Worm (Caenorhabditis elegans) whole organism, late embryonic: ENCODE data around the gene R11D1.12.

ENCODE experiments used
- C08G9.2 ChIP-seq: sonication (generic microtip); optimal IDR thresholded peaks from 2 replicates; lab custom pipeline; 2016; ENCODE audit warnings: mild to moderate bottlenecking, missing genetic modification characterization, moderate library complexity, missing compliant biosample characterization
- K02D7.2 ChIP-seq: sonication (generic microtip); optimal IDR thresholded peaks from 2 replicates; lab custom pipeline; 2017; ENCODE audit warnings: mild to moderate bottlenecking, missing genetic modification characterization, missing compliant biosample characterization
- K09A11.1 ChIP-seq: sonication (generic microtip); optimal IDR thresholded peaks from 2 replicates; lab custom pipeline; 2017; ENCODE audit warnings: antibody characterized with exemption, mild to moderate bottlenecking, missing genetic modification characterization, missing compliant biosample characterization; ENCODE audit not compliant: insufficient read depth
- T23F11.4 ChIP-seq: fragments of 200-800 bp; sonication (Bioruptor generic); optimal IDR thresholded peaks from 2 replicates; lab custom pipeline; 2018; ENCODE audit warnings: mild to moderate bottlenecking, missing genetic modification characterization, missing compliant biosample characterization
- Y22D7AL.16 ChIP-seq: sonication (generic microtip); optimal IDR thresholded peaks from 2 replicates; lab custom pipeline; 2016; ENCODE audit warnings: missing genetic modification characterization, missing compliant biosample characterization
- ceh-18 ChIP-seq: sonication (generic microtip); optimal IDR thresholded peaks from 2 replicates; lab custom pipeline; 2016; ENCODE audit warnings: missing genetic modification characterization, missing compliant biosample characterization
- ceh-19 ChIP-seq: fragments of 200-800 bp; sonication (Bioruptor generic); optimal IDR thresholded peaks from 2 replicates; lab custom pipeline; 2018; ENCODE audit warnings: mild to moderate bottlenecking, missing genetic modification characterization, missing compliant biosample characterization
- ceh-22 ChIP-seq: sonication (generic microtip); optimal IDR thresholded peaks from 2 replicates; lab custom pipeline; 2017; ENCODE audit warnings: missing biosample characterization, missing genetic modification characterization
- ceh-24 ChIP-seq: sonication (generic microtip); optimal IDR thresholded peaks from 2 replicates; lab custom pipeline; 2016; ENCODE audit warnings: mild to moderate bottlenecking, missing genetic modification characterization, missing compliant biosample characterization
- ceh-30 ChIP-seq: fragments of 150-350 bp; optimal IDR thresholded peaks from 2 replicates; lab custom pipeline; 2014; ENCODE audit warnings: missing biosample characterization, missing genetic modification characterization
- ceh-31 ChIP-seq: sonication (generic microtip); optimal IDR thresholded peaks from 2 replicates; lab custom pipeline; 2016; ENCODE audit warnings: missing genetic modification characterization, missing compliant biosample characterization
- ceh-34 ChIP-seq: sonication (generic microtip); optimal IDR thresholded peaks from 2 replicates; lab custom pipeline; 2016; ENCODE audit warnings: mild to moderate bottlenecking, missing genetic modification characterization, missing compliant biosample characterization
- ceh-45 ChIP-seq: fragments of 200-800 bp; sonication (Bioruptor generic); IDR thresholded peaks from 2 replicates; pipeline ENCODE4 v1.3.6; 2022; ENCODE audit warnings: missing genetic modification reagents, missing genetic modification characterization, missing compliant biosample characterization
- dmd-4 ChIP-seq: sonication (generic microtip); optimal IDR thresholded peaks from 2 replicates; lab custom pipeline; 2016; ENCODE audit warnings: borderline replicate concordance, missing genetic modification characterization, missing compliant biosample characterization
- elt-2 ChIP-seq: sonication (generic microtip); optimal IDR thresholded peaks from 2 replicates; lab custom pipeline; 2016; ENCODE audit warnings: missing genetic modification reagents, missing genetic modification characterization, missing compliant biosample characterization
- fax-1 ChIP-seq: sonication (generic microtip); optimal IDR thresholded peaks from 2 replicates; lab custom pipeline; 2016; ENCODE audit warnings: missing genotype, missing genetic modification characterization, missing compliant biosample characterization
- fkh-10 ChIP-seq: fragments of 150-350 bp; optimal IDR thresholded peaks from 2 replicates; lab custom pipeline; 2014; ENCODE audit warnings: missing biosample characterization, missing genetic modification reagents, missing genetic modification characterization
- fkh-6 ChIP-seq: sonication (generic microtip); optimal IDR thresholded peaks from 2 replicates; lab custom pipeline; 2016; ENCODE audit warnings: missing genetic modification characterization, missing compliant biosample characterization
- hlh-13 ChIP-seq: fragments of 200-800 bp; sonication (Bioruptor generic); optimal IDR thresholded peaks from 2 replicates; lab custom pipeline; 2018; ENCODE audit warnings: mild to moderate bottlenecking, missing genetic modification characterization, missing compliant biosample characterization
- hlh-30 ChIP-seq: sonication (generic microtip); optimal IDR thresholded peaks from 2 replicates; lab custom pipeline; 2017; ENCODE audit warnings: antibody characterized with exemption, missing genetic modification characterization, missing compliant biosample characterization; ENCODE audit not compliant: insufficient read depth
- hlh-8 ChIP-seq: sonication (generic microtip); optimal IDR thresholded peaks from 2 replicates; lab custom pipeline; 2016; ENCODE audit warnings: missing genotype, missing genetic modification characterization, missing compliant biosample characterization
- lim-6 ChIP-seq: sonication (generic microtip); optimal IDR thresholded peaks from 2 replicates; lab custom pipeline; 2016; ENCODE audit warnings: missing genetic modification characterization, missing compliant biosample characterization
- madf-2 ChIP-seq: sonication (generic microtip); optimal IDR thresholded peaks from 2 replicates; lab custom pipeline; 2017; ENCODE audit warnings: missing genetic modification characterization, missing compliant biosample characterization
- mec-3 ChIP-seq: sonication (generic microtip); optimal IDR thresholded peaks from 2 replicates; lab custom pipeline; 2016; ENCODE audit warnings: borderline replicate concordance, missing genetic modification characterization, missing compliant biosample characterization
- nhr-11 ChIP-seq: fragments of 150-350 bp; optimal IDR thresholded peaks from 2 replicates; lab custom pipeline; 2014; ENCODE audit warnings: missing biosample characterization, missing genetic modification characterization
- npax-4 ChIP-seq: sonication (generic microtip); optimal IDR thresholded peaks from 2 replicates; lab custom pipeline; 2016; ENCODE audit warnings: missing genetic modification characterization, missing compliant biosample characterization
- pha-2 ChIP-seq: sonication (generic microtip); optimal IDR thresholded peaks from 2 replicates; lab custom pipeline; 2017; ENCODE audit warnings: mild to moderate bottlenecking, missing genetic modification characterization, missing compliant biosample characterization
- pha-4 ChIP-seq: fragments of 150-350 bp; optimal IDR thresholded peaks from 2 replicates; lab custom pipeline; 2018; ENCODE audit warnings: missing biosample characterization, missing genetic modification reagents, missing genetic modification characterization
- ref-2 ChIP-seq: sonication (generic microtip); optimal IDR thresholded peaks from 2 replicates; lab custom pipeline; 2016; ENCODE audit warnings: missing genetic modification characterization, missing compliant biosample characterization
- rnt-1 ChIP-seq: sonication (generic microtip); optimal IDR thresholded peaks from 2 replicates; lab custom pipeline; 2016; ENCODE audit warnings: missing genetic modification characterization, missing compliant biosample characterization
- syd-9 ChIP-seq: sonication (generic microtip); optimal IDR thresholded peaks from 2 replicates; lab custom pipeline; 2016; ENCODE audit warnings: mild to moderate bottlenecking, missing genetic modification characterization, moderate library complexity, missing compliant biosample characterization
- tbx-2 ChIP-seq: sonication (generic microtip); optimal IDR thresholded peaks from 2 replicates; lab custom pipeline; 2016; ENCODE audit warnings: missing genetic modification characterization, missing compliant biosample characterization
- tbx-7 ChIP-seq: sonication (generic microtip); optimal IDR thresholded peaks from 2 replicates; lab custom pipeline; 2016; ENCODE audit warnings: missing genotype, missing genetic modification characterization, missing compliant biosample characterization
- ttx-3 ChIP-seq: sonication (generic microtip); optimal IDR thresholded peaks from 2 replicates; lab custom pipeline; 2016; ENCODE audit warnings: missing genetic modification reagents, missing genetic modification characterization, missing compliant biosample characterization
- unc-3 ChIP-seq, 2 experiments: fragments of 200-800 bp in 1 of 2; sonication (Bioruptor generic) in 1 of 2; sonication (generic microtip) in 1 of 2; conservative IDR thresholded peaks in 1 of 2; optimal IDR thresholded peaks in 1 of 2; 2 replicates each; pipeline versions ENCODE4 v1.3.6 to Lab custom; 2016 to 2022; ENCODE audit warnings: missing compliant biosample characterization in 2 of 2, missing genetic modification characterization in 2 of 2, missing genetic modification reagents in 1 of 2
- unc-42 ChIP-seq: sonication (generic microtip); optimal IDR thresholded peaks from 2 replicates; lab custom pipeline; 2016; ENCODE audit warnings: missing genotype, missing genetic modification characterization, missing compliant biosample characterization
- unc-55 ChIP-seq: sonication (generic microtip); optimal IDR thresholded peaks from 2 replicates; lab custom pipeline; 2017; ENCODE audit warnings: missing biosample characterization, missing genetic modification reagents, missing genetic modification characterization

Gene R11D1.12

DNA sequence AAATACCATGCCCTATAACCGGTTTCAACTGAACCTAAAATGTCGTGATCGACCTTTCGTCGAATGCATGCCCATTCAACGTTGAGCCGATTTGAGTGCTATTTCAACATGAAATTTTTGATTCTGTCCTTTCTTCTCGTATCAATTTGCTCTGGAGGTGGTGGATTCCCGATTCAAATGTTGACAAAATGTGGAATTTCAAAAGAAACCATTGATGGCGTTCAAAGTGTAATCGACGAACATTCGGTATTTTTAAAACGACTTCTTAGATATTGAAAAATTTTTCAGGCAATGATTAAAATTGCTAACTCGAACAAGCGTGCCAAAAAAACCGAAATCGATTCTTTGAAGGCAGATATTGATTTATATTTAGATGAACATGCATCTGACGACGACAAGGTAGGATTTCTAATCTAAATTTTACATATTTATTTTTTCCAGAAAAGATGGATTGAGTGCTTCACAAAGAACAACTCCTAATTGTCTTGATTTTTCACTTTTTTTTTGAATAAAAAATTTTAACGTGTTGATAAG is 1.4 kb upstream of the R11D1.12 start, which contains the start of gene R11D1.13:
Gene R11D1.13, plus strand, starts transcription at position 51 of the 534 bp plus-strand sequence.
- no peak for TF ChIP-seq lim-6 (tag; lab: Kevin White, UChicago)
- no peak for TF ChIP-seq pha-4 (tag; lab: Kevin White, UChicago)
- no peak for TF ChIP-seq unc-42 (tag; lab: Kevin White, UChicago)
- no peak for TF ChIP-seq nhr-11 (tag; lab: Kevin White, UChicago)
- TF ChIP-seq rnt-1 (tag; lab: Kevin White, UChicago), result no peak
- no peak for TF ChIP-seq K02D7.2 (tag; lab: Kevin White, UChicago)
- TF ChIP-seq ceh-18, result no peak
- no peak for TF ChIP-seq K09A11.1
- no peak for TF ChIP-seq Y22D7AL.16
- TF ChIP-seq dmd-4 (tag; lab: Kevin White, UChicago), result no peak

DNA sequence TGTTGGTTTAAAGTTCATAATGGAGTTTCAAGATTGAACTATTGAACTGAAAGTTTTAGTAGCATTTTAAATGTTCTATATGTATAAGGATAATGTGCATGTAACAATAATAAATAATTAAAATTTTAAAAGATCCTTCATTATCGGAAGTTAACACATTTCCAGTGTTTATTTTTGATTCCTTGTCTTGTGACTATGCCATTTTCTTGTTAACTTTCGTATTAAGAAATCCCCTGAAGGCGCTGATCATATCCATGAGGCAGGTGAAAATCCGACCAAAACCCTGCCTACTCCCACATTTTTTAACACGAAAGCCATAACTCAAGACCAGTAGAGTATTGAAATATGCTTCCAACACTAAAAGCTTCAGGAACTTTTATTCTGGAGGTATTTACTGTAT is 6.1 kb downstream of the R11D1.12 start, which contains the start of gene R11D1.7:
Gene R11D1.7, plus strand, starts transcription at position 301 of the 400 bp plus-strand sequence.
- TF ChIP-seq npax-4 (tag; lab: Kevin White, UChicago), result no peak
- no peak for TF ChIP-seq pha-2 (tag; lab: Kevin White, UChicago)
- no peak for TF ChIP-seq tbx-7 (tag; lab: Kevin White, UChicago)
- no peak for TF ChIP-seq C08G9.2 (tag; lab: Kevin White, UChicago)
- no peak for TF ChIP-seq hlh-13 (GFP tag; lab: Kevin White, UChicago)
- no peak for TF ChIP-seq madf-2
- TF ChIP-seq ref-2, result no peak
- TF ChIP-seq fkh-10 (GFP tag; lab: Kevin White, UChicago), result no peak
- no peak for TF ChIP-seq unc-42 (tag; lab: Kevin White, UChicago)
- TF ChIP-seq ceh-45 (GFP tag; lab: Robert Waterston, UW), result no peak
- TF ChIP-seq fax-1 (tag; lab: Kevin White, UChicago), result no peak

DNA sequence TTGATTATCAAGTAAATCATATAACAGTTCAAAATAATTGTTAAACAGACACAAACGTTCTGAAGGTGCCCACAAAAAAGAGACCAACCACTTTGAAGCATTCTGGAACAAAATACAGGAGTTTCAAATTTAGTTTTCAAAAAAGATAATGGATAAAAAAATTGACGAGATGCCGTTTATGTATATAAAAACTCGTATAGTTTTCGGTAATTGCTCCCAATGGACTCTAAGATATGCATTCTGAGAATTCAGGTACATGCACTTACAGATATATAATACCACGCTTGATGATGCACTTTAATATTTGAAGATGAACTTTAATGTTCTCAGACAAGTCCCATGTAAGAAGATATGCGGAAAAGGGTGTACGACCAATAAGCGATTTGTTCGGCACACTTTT is 7.2 kb downstream of the R11D1.12 start, which contains the start of gene str-181:
Gene str-181, minus strand, starts transcription at position 101 of the 400 bp plus-strand sequence.
- TF ChIP-seq hlh-30 (no peak), ceh-24 (no peak), ceh-30 (tag; lab: Kevin White, UChicago) (no peak), rnt-1 (tag; lab: Kevin White, UChicago) (no peak)

DNA sequence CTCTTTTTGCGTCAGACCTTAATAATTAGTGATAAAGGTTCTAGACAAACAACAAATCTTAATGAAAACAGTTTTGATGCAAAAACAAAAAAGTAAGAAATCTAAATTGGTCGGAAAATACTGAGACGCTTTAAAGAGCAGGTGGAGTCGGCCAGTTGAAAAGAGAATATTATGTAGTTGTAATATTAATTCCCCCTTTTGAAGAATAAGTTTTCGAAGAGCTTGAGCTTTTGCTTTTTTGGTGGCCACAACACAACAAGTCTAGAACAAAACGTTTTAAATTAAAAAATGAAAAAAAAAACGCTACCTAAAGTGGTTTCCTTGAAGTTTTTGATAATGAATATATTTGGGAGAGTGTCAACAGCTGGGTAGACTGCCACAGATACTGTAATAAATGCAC is 9.3 kb downstream of the R11D1.12 start, which contains the start of gene str-178:
Gene str-178, minus strand, starts transcription at position 101 of the 400 bp plus-strand sequence.
- TF ChIP-seq syd-9 (tag; lab: Kevin White, UChicago) (no peak), fkh-6 (tag; lab: Kevin White, UChicago) (no peak), K09A11.1 (no peak), pha-2 (tag; lab: Kevin White, UChicago) (no peak), ceh-34 (tag; lab: Kevin White, UChicago) (no peak), mec-3 (tag; lab: Kevin White, UChicago) (no peak), tbx-2 (no peak), pha-4 (tag; lab: Kevin White, UChicago) (no peak), ttx-3 (tag; lab: Kevin White, UChicago) (no peak), ceh-18 (no peak), rnt-1 (tag; lab: Kevin White, UChicago) (no peak), ceh-19 (no peak), unc-55 (GFP tag; lab: Kevin White, UChicago) (no peak), nhr-11 (tag; lab: Kevin White, UChicago) (no peak), T23F11.4 (GFP tag; lab: Kevin White, UChicago) (no peak)

DNA sequence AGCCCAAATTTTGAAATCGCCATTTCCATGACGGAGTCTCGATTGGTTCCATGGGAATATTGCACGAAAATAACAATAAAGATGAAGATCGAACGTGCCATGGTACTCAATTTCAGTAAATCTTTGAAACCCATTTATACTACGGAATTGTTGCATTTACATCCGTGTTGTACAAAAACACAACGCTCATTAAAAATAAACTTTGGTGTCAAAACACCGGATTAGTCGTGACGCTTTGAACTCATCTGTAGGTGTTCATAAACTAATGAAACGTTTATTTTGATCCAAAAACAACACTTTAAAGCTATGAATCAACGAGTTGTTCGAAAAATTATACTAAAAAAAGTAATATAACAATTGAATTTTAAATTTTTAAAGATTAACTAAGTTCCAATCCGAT is 11.7 kb downstream of the R11D1.12 start, which contains the start of gene R11D1.4:
Gene R11D1.4, minus strand, starts transcription at position 101 of the 400 bp plus-strand sequence.
- TF ChIP-seq ceh-31, result no peak
- no peak for TF ChIP-seq madf-2
- no peak for TF ChIP-seq ceh-24
- TF ChIP-seq hlh-30, result no peak
- TF ChIP-seq elt-2 (tag; lab: Kevin White, UChicago), result no peak
- no peak for TF ChIP-seq hlh-8 (tag; lab: Kevin White, UChicago)
- TF ChIP-seq rnt-1 (tag; lab: Kevin White, UChicago), result no peak
- TF ChIP-seq T23F11.4 (GFP tag; lab: Kevin White, UChicago), result no peak
- TF ChIP-seq unc-3 (GFP tag; conservative IDR thresholded peaks at IDR 0.05; lab: Robert Waterston, UW), result no peak
- TF ChIP-seq unc-3 (tag; optimal IDR thresholded peaks at IDR 0.05; lab: Kevin White, UChicago), result no peak
- no peak for TF ChIP-seq fkh-10 (GFP tag; lab: Kevin White, UChicago)
- no peak for TF ChIP-seq npax-4 (tag; lab: Kevin White, UChicago)
- TF ChIP-seq ceh-19, result no peak
- no peak for TF ChIP-seq hlh-13 (GFP tag; lab: Kevin White, UChicago)
- no peak for TF ChIP-seq ceh-22 (tag; lab: Kevin White, UChicago)
- TF ChIP-seq tbx-7 (tag; lab: Kevin White, UChicago), result no peak
- TF ChIP-seq, all 69 proteins: peak for 0
